Fruit fly (Drosophila melanogaster) whole organism, embryonic: ENCODE data around the gene CG10694.

Experiments used
- Aef1 ChIP-seq: fragments of 200-800 bp; sonication (Bioruptor generic); IDR thresholded peaks from 3 replicates; pipeline ENCODE4 v1.3.6; 2022; ENCODE audit warnings: missing biosample characterization, missing genetic modification characterization
- B-H1 ChIP-seq: fragments of 200-800 bp; sonication (Bioruptor generic); IDR thresholded peaks from 3 replicates; pipeline ENCODE4 v1.3.6; 2022; ENCODE audit warnings: missing biosample characterization, missing genetic modification characterization
- CG10209 ChIP-seq: fragments of 200-800 bp; sonication (Bioruptor generic); optimal IDR thresholded peaks from 3 replicates; lab custom pipeline; 2017; ENCODE audit warnings: missing biosample characterization, mild to moderate bottlenecking, missing genetic modification characterization, missing genetic modification reagents
- CG10654 ChIP-seq: fragments of 200-800 bp; sonication (Bioruptor generic); optimal IDR thresholded peaks from 2 replicates; lab custom pipeline; 2016; ENCODE audit warnings: missing biosample characterization, missing genetic modification characterization
- CG11695 ChIP-seq: fragments of 200-800 bp; sonication (Bioruptor generic); IDR thresholded peaks from 3 replicates; pipeline ENCODE4 v1.3.6; 2022; ENCODE audit warnings: missing biosample characterization, missing genetic modification characterization
- CG1233 ChIP-seq: fragments of 200-800 bp; sonication (Bioruptor generic); optimal IDR thresholded peaks from 4 replicates; lab custom pipeline; 2018; ENCODE audit warnings: missing biosample characterization, mild to moderate bottlenecking, missing genetic modification characterization
- CG13296 ChIP-seq: fragments of 200-800 bp; sonication (Bioruptor generic); optimal IDR thresholded peaks from 3 replicates; lab custom pipeline; 2018; ENCODE audit warnings: missing biosample characterization, mild to moderate bottlenecking, missing genetic modification characterization
- CG13775 ChIP-seq: fragments of 200-800 bp; sonication (Bioruptor generic); optimal IDR thresholded peaks from 3 replicates; lab custom pipeline; 2017; ENCODE audit warnings: missing biosample characterization, mild to moderate bottlenecking, missing genetic modification characterization
- CG1603 ChIP-seq: fragments of 200-800 bp; sonication (Bioruptor generic); optimal IDR thresholded peaks from 2 replicates; lab custom pipeline; 2019; ENCODE audit warnings: missing biosample characterization, mild to moderate bottlenecking, missing genetic modification characterization, moderate library complexity
- CG16815 ChIP-seq: fragments of 200-800 bp; sonication (Bioruptor generic); optimal IDR thresholded peaks from 3 replicates; lab custom pipeline; 2017; ENCODE audit warnings: missing biosample characterization, mild to moderate bottlenecking, missing genetic modification characterization
- CG17385 ChIP-seq: fragments of 200-800 bp; sonication (Bioruptor generic); optimal IDR thresholded peaks from 3 replicates; lab custom pipeline; 2018; ENCODE audit warnings: missing biosample characterization, mild to moderate bottlenecking, missing genetic modification characterization
- CG18476 ChIP-seq: fragments of 200-800 bp; sonication (Bioruptor generic); optimal IDR thresholded peaks from 2 replicates; lab custom pipeline; 2016; ENCODE audit warnings: missing biosample characterization, mild to moderate bottlenecking, missing genetic modification characterization
- CG3065 ChIP-seq: fragments of 200-800 bp; sonication (Bioruptor generic); optimal IDR thresholded peaks from 2 replicates; lab custom pipeline; 2016; ENCODE audit warnings: missing biosample characterization, missing genetic modification characterization
- CG3163 ChIP-seq: fragments of 200-800 bp; sonication (Bioruptor generic); optimal IDR thresholded peaks from 3 replicates; lab custom pipeline; 2016; ENCODE audit warnings: missing biosample characterization, missing genetic modification characterization
- CG3407 ChIP-seq: fragments of 200-800 bp; sonication (Bioruptor generic); optimal IDR thresholded peaks from 2 replicates; lab custom pipeline; 2018; ENCODE audit warnings: missing biosample characterization, mild to moderate bottlenecking, missing genetic modification characterization
- CG34422 ChIP-seq: fragments of 200-800 bp; sonication (Bioruptor generic); IDR thresholded peaks from 3 replicates; pipeline ENCODE4 v1.3.6; 2022; ENCODE audit warnings: missing biosample characterization, missing genetic modification characterization
- CG4707 ChIP-seq: fragments of 200-800 bp; sonication (Bioruptor generic); optimal IDR thresholded peaks from 2 replicates; lab custom pipeline; 2018; ENCODE audit warnings: missing biosample characterization, mild to moderate bottlenecking, missing genetic modification characterization, moderate library complexity
- CG4854 ChIP-seq: fragments of 200-800 bp; sonication (Bioruptor generic); optimal IDR thresholded peaks from 2 replicates; lab custom pipeline; 2016; ENCODE audit warnings: missing biosample characterization, missing genetic modification characterization, inconsistent platforms
- CG5245 ChIP-seq: fragments of 200-800 bp; sonication (Bioruptor generic); optimal IDR thresholded peaks from 3 replicates; lab custom pipeline; 2016; ENCODE audit warnings: missing biosample characterization, missing genetic modification characterization
- CG7556 ChIP-seq: fragments of 200-800 bp; sonication (Bioruptor generic); optimal IDR thresholded peaks from 2 replicates; lab custom pipeline; 2017; ENCODE audit warnings: missing biosample characterization, mild to moderate bottlenecking, missing genetic modification characterization
- CG7745 ChIP-seq: fragments of 200-800 bp; sonication (Bioruptor generic); optimal IDR thresholded peaks from 2 replicates; lab custom pipeline; 2018; ENCODE audit warnings: missing biosample characterization, mild to moderate bottlenecking, missing genetic modification characterization, moderate library complexity
- CG9215 ChIP-seq: fragments of 200-800 bp; sonication (Bioruptor generic); IDR thresholded peaks from 2 replicates; pipeline ENCODE4 v1.3.6; 2022; ENCODE audit warnings: missing biosample characterization, missing genetic modification characterization
- Dll ChIP-seq: fragments of 200-800 bp; sonication (Bioruptor generic); IDR thresholded peaks from 4 replicates; pipeline ENCODE4 v1.3.6; 2022; ENCODE audit warnings: missing biosample characterization, missing genetic modification characterization; ENCODE audit not compliant: partially characterized antibody
- Elba2 ChIP-seq: fragments of 200-800 bp; sonication (Bioruptor generic); optimal IDR thresholded peaks from 3 replicates; lab custom pipeline; 2016; ENCODE audit warnings: missing biosample characterization, missing genetic modification characterization
- Hmr ChIP-seq: fragments of 200-800 bp; sonication (Bioruptor generic); optimal IDR thresholded peaks from 3 replicates; lab custom pipeline; 2017; ENCODE audit warnings: mild to moderate bottlenecking, missing biosample characterization, missing genetic modification reagents, missing genetic modification characterization
- Hr3 ChIP-seq: fragments of 200-800 bp; sonication (Bioruptor generic); optimal IDR thresholded peaks from 3 replicates; lab custom pipeline; 2016; ENCODE audit warnings: missing biosample characterization, missing genetic modification characterization
- Lhr ChIP-seq: fragments of 200-800 bp; sonication (Bioruptor generic); optimal IDR thresholded peaks from 3 replicates; lab custom pipeline; 2017; ENCODE audit warnings: mild to moderate bottlenecking, missing biosample characterization, missing genetic modification reagents, missing genetic modification characterization
- MESR4 ChIP-seq: fragments of 200-800 bp; sonication (Bioruptor generic); optimal IDR thresholded peaks from 2 replicates; lab custom pipeline; 2018; ENCODE audit warnings: missing biosample characterization, mild to moderate bottlenecking, missing genetic modification characterization, moderate library complexity
- Mad ChIP-seq: fragments of 200-800 bp; sonication (Bioruptor generic); optimal IDR thresholded peaks from 2 replicates; lab custom pipeline; 2016; ENCODE audit warnings: missing biosample characterization, missing genetic modification characterization
- Pdp1 ChIP-seq, 2 experiments: fragments of 200-800 bp; sonication (Bioruptor generic); optimal IDR thresholded peaks; 3 replicates each; lab custom pipeline; 2016; ENCODE audit warnings: missing biosample characterization in 2 of 2, missing genetic modification characterization in 2 of 2, mild to moderate bottlenecking in 1 of 2, moderate library complexity in 1 of 2
- Vsx1 ChIP-seq: fragments of 200-800 bp; sonication (Bioruptor generic); optimal IDR thresholded peaks from 2 replicates; lab custom pipeline; 2017; ENCODE audit warnings: missing biosample characterization, mild to moderate bottlenecking, missing genetic modification characterization, missing genetic modification reagents
- ato ChIP-seq: fragments of 200-800 bp; sonication (Bioruptor generic); IDR thresholded peaks from 2 replicates; pipeline ENCODE4 v1.3.6; 2022; ENCODE audit warnings: missing biosample characterization, missing genetic modification characterization; ENCODE audit not compliant: partially characterized antibody
- croc ChIP-seq: fragments of 200-800 bp; sonication (Bioruptor generic); conservative IDR thresholded peaks from 3 replicates; pipeline ENCODE4 v1.3.6; 2022; ENCODE audit warnings: missing biosample characterization, missing genetic modification characterization
- da ChIP-seq: fragments of 200-800 bp; sonication (Bioruptor generic); optimal IDR thresholded peaks from 2 replicates; lab custom pipeline; 2016; ENCODE audit warnings: missing biosample characterization, missing genetic modification characterization
- eyg ChIP-seq: fragments of 200-800 bp; sonication (Bioruptor generic); optimal IDR thresholded peaks from 3 replicates; lab custom pipeline; 2016; ENCODE audit warnings: missing biosample characterization, missing genetic modification characterization
- fu2 ChIP-seq: fragments of 200-800 bp; sonication (Bioruptor generic); optimal IDR thresholded peaks from 2 replicates; lab custom pipeline; 2016; ENCODE audit warnings: missing biosample characterization, missing genetic modification characterization
- gce ChIP-seq: fragments of 200-800 bp; sonication (Bioruptor generic); IDR thresholded peaks from 3 replicates; pipeline ENCODE4 v1.3.6; 2022; ENCODE audit warnings: missing biosample characterization, missing genetic modification characterization
- grn ChIP-seq: fragments of 200-800 bp; sonication (Bioruptor generic); optimal IDR thresholded peaks from 3 replicates; lab custom pipeline; 2017; ENCODE audit warnings: missing biosample characterization, missing genetic modification characterization
- kay ChIP-seq: fragments of 200-800 bp; sonication (Bioruptor generic); optimal IDR thresholded peaks from 2 replicates; lab custom pipeline; 2016; ENCODE audit warnings: missing biosample characterization, missing genetic modification characterization
- lab ChIP-seq: fragments of 200-800 bp; sonication (Bioruptor generic); optimal IDR thresholded peaks from 3 replicates; lab custom pipeline; 2017; ENCODE audit warnings: missing biosample characterization, missing genetic modification characterization, mild to moderate bottlenecking, moderate library complexity, missing genetic modification reagents
- lola ChIP-seq, 3 experiments: fragments of >200 bp in 2 of 3; fragments of 200-800 bp in 1 of 3; sonication (Bioruptor generic) in 1 of 3; optimal IDR thresholded peaks; 2 replicates each; lab custom pipeline; 2017 to 2019; ENCODE audit warnings: missing biosample characterization in 3 of 3, missing genetic modification characterization in 3 of 3, mild to moderate bottlenecking in 1 of 3, moderate library complexity in 1 of 3
- mld ChIP-seq: fragments of 200-800 bp; sonication (Bioruptor generic); IDR thresholded peaks from 3 replicates; pipeline ENCODE4 v1.3.6; 2022; ENCODE audit warnings: missing biosample characterization, missing genetic modification characterization; ENCODE audit not compliant: partially characterized antibody
- nmo ChIP-seq: fragments of 200-800 bp; sonication (Bioruptor generic); optimal IDR thresholded peaks from 2 replicates; lab custom pipeline; 2018; ENCODE audit warnings: missing biosample characterization, mild to moderate bottlenecking, missing genetic modification characterization, moderate library complexity
- otp ChIP-seq: fragments of 200-800 bp; sonication (Bioruptor generic); IDR thresholded peaks from 3 replicates; pipeline ENCODE4, ENCODE4 v1.3.6; 2022; ENCODE audit warnings: missing biosample characterization, missing genetic modification characterization
- so ChIP-seq: fragments of 200-800 bp; sonication (Bioruptor generic); IDR thresholded peaks from 3 replicates; pipeline ENCODE4 v1.3.6; 2022; ENCODE audit warnings: missing biosample characterization, missing genetic modification characterization
- tgo ChIP-seq: fragments of 200-800 bp; sonication (Bioruptor generic); IDR thresholded peaks from 3 replicates; pipeline ENCODE4 v1.3.6; 2022; ENCODE audit warnings: missing biosample characterization, missing genetic modification characterization
- tin ChIP-seq: fragments of 200-800 bp; sonication (Bioruptor generic); optimal IDR thresholded peaks from 3 replicates; lab custom pipeline; 2016; ENCODE audit warnings: missing biosample characterization, missing genetic modification characterization
- wor ChIP-seq: fragments of 200-800 bp; sonication (Bioruptor generic); IDR thresholded peaks from 2 replicates; pipeline ENCODE4 v1.3.6; 2022; ENCODE audit warnings: missing biosample characterization, missing genetic modification characterization
- zfh1 ChIP-seq: fragments of 200-800 bp; sonication (Bioruptor generic); IDR thresholded peaks from 3 replicates; pipeline ENCODE4 v1.3.6; 2022; ENCODE audit warnings: missing biosample characterization, missing genetic modification characterization

The CG10694 gene

dm6 chr3R:24139646-24140130 is 32.5 kb downstream of the CG10694 start:
- TF ChIP-seq Vsx1 (GFP tag; lab: Kevin White, UChicago) (no peak), CG10209 (GFP tag; lab: Kevin White, UChicago) (no peak), CG13296 (GFP tag; lab: Kevin White, UChicago) (no peak), CG4707 (GFP tag; lab: Kevin White, UChicago) (no peak), CG1603 (tag; lab: Kevin White, UChicago) (no peak), ato (no peak), grn (GFP tag; lab: Kevin White, UChicago) (no peak), CG18476 (GFP tag; lab: Kevin White, UChicago) (no peak), CG13775 (GFP tag; lab: Kevin White, UChicago) (no peak), otp (GFP tag; lab: Robert Waterston, UW) (no peak), CG3065 (GFP tag; lab: Kevin White, UChicago) (no peak), Elba2 (no peak), CG4854 (no peak), CG9215 (GFP tag; lab: Robert Waterston, UW) (no peak), Hr3 (no peak), CG34422 (GFP tag; lab: Robert Waterston, UW) (no peak), CG10654 (GFP tag; lab: Kevin White, UChicago) (no peak), CG3407 (GFP tag; lab: Kevin White, UChicago) (no peak)
- TF ChIP-seq, all 482 proteins: peak for 0

DNA sequence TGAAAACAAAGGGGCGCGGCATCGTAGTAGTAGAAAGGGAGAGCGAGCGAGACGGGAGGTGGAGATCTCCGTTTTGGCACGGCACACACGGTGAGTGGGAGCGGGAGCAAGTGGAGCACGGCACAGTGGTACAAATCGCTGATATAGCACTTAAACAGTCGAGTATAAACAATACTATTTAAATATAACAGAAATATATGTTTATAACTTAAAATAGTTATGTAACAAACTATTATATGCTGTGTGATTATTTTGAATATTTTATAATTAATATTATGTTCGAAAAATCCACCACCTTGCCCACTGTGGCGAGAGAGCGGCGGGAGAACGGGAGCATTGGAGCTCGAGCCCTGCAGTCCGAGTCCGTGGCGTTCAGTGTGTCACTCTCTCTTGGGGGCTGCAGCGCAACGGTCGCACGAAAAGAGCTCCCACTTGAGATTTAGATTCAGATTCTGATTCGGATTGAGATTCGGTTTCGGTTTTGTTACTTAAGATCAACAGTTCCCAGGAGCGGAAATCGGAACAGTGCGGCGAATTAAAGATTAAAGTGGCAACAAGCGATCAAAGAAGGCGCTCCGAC is 33.9 kb downstream of the CG10694 start, which contains the start of gene Kal1:
Gene Kal1, plus strand, starts transcription at position 383 of the 580 bp plus-strand sequence.
- TF ChIP-seq mld (GFP tag; lab: Robert Waterston, UW), result no peak
- peak; percentile 90 for TF ChIP-seq CG17385 (GFP tag; lab: Kevin White, UChicago)
- TF ChIP-seq CG7556 (GFP tag; lab: Kevin White, UChicago), result peak; percentile 94
- peak; percentile 83 for TF ChIP-seq CG1233
- TF ChIP-seq CG9215 (GFP tag; lab: Robert Waterston, UW), result peak; percentile 59
- peak; percentile 82 for TF ChIP-seq Aef1 (GFP tag; lab: Robert Waterston, UW)
- peak in 1 of 3 experiments; percentile 90 for TF ChIP-seq lola (GFP tag; optimal IDR thresholded peaks at IDR 0.05; lab: Kevin White, UChicago)
- no peak for TF ChIP-seq CG3163 (GFP tag; lab: Kevin White, UChicago)
- peak; percentile 19 to 71 for TF ChIP-seq Pdp1 (GFP tag; optimal IDR thresholded peaks at IDR 0.05; lab: Kevin White, UChicago)
- peak; percentile 86 for TF ChIP-seq gce (GFP tag; lab: Robert Waterston, UW)
- TF ChIP-seq nmo, result peak; percentile 96
- TF ChIP-seq CG7745 (tag; lab: Kevin White, UChicago), result peak; percentile 32
- TF ChIP-seq eyg, result no peak
- TF ChIP-seq fu2 (GFP tag; lab: Kevin White, UChicago), result no peak
- TF ChIP-seq lab (GFP tag; lab: Kevin White, UChicago), result peak; percentile 96
- peak; percentile 90 for TF ChIP-seq croc (GFP tag; lab: Robert Waterston, UW)
- peak; percentile 62 for TF ChIP-seq kay (GFP tag; lab: Kevin White, UChicago)
- peak; percentile 80 for TF ChIP-seq B-H1
- peak; percentile 82 for TF ChIP-seq CG16815
- peak; percentile 86 for TF ChIP-seq Hmr (GFP tag; lab: Kevin White, UChicago)
- TF ChIP-seq Lhr (GFP tag; lab: Kevin White, UChicago), result peak; percentile 86
- no peak for TF ChIP-seq da (GFP tag; lab: Kevin White, UChicago)
- TF ChIP-seq tin (GFP tag; lab: Kevin White, UChicago), result peak; percentile 90
- peak; percentile 95 for TF ChIP-seq CG11695 (GFP tag; lab: Robert Waterston, UW)
- TF ChIP-seq Dll (GFP tag; lab: Robert Waterston, UW), result 0 out of 4 replicates have a peak, but pooled peaks have one; percentile 44
- peak; percentile 85 for TF ChIP-seq CG5245 (GFP tag; lab: Kevin White, UChicago)
- TF ChIP-seq zfh1 (GFP tag; lab: Robert Waterston, UW), result peak; percentile 91
- TF ChIP-seq tgo (GFP tag; lab: Robert Waterston, UW), result peak; percentile 93
- TF ChIP-seq MESR4 (GFP tag; lab: Kevin White, UChicago), result peak; percentile 35
- TF ChIP-seq wor (GFP tag; lab: Robert Waterston, UW), result peak; percentile 93
- TF ChIP-seq so, result peak; percentile 97
- TF ChIP-seq Mad (GFP tag; lab: Kevin White, UChicago), result peak; percentile 22
